Worm (Caenorhabditis elegans): Measurements from ENCODE around the gene pfd-2.

DNA sequence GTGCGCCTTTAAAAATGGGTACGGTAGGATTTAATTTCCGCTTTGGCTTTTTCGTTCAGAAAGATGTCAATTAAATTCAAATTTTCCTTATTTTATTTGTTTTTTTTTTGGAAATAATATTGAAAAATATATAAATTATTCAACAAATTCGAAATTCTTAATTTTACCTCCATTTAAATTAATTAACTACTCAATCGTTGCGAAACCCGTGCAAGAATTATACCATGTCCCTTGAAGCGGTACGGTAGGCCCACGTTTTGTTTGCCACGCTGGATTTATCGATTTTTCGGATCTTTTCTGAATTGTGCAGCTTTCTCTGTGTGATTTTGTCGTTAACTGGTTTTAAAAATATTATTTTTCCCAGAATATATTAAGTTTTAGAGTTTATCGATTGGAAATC lies 6.1 kb upstream of the pfd-2 start, which contains the start of gene Y52E8A.2:
- TF ChIP-seq mel-28 (tag; optimal IDR thresholded peaks at IDR 0.05; ENCODE audit: borderline replicate concordance) (no peak), akir-1 (GFP tag; optimal IDR thresholded peaks at IDR 0.05) (no peak), ceh-100 (GFP tag; IDR thresholded peaks at IDR 0.05) (no peak), nhr-80 (tag; optimal IDR thresholded peaks at IDR 0.05) (no peak), madf-6 (GFP tag; IDR thresholded peaks at IDR 0.05) (peak; percentile 73; the same call in 1 of the 2 replicates), nhr-179 (tag; optimal IDR thresholded peaks at IDR 0.05) (no peak), lin-35 (GFP tag; optimal IDR thresholded peaks at IDR 0.05) (no peak)
